Worm (Caenorhabditis elegans): ENCODE data around the gene F54F7.6.

The F54F7.6 gene

ce11 chrX:11906626-11907025 lies 41.4 kb downstream of the F54F7.6 start:
- no peak for TF ChIP-seq fkh-2 (tag; optimal IDR thresholded peaks at IDR 0.05)
- no peak for TF ChIP-seq nhr-28 (tag; optimal IDR thresholded peaks at IDR 0.05)
- TF ChIP-seq nhr-11 (tag; optimal IDR thresholded peaks at IDR 0.05), result no peak
- no peak for TF ChIP-seq ceh-82 (tag; optimal IDR thresholded peaks at IDR 0.05)
- TF ChIP-seq egl-5 (tag; optimal IDR thresholded peaks at IDR 0.05), result no peak
- no peak for TF ChIP-seq ztf-11 (tag; optimal IDR thresholded peaks at IDR 0.05)
- no peak for TF ChIP-seq nhr-237 (tag; optimal IDR thresholded peaks at IDR 0.05)
- no peak for TF ChIP-seq mml-1 (tag; optimal IDR thresholded peaks at IDR 0.05)
- no peak for TF ChIP-seq nhr-76 (tag; optimal IDR thresholded peaks at IDR 0.05)
- no peak for TF ChIP-seq nhr-12 (tag; optimal IDR thresholded peaks at IDR 0.05)
- no peak for TF ChIP-seq unc-62 (GFP tag; optimal IDR thresholded peaks at IDR 0.05)
- no peak for TF ChIP-seq elt-1 (tag; optimal IDR thresholded peaks at IDR 0.05)
- no peak for TF ChIP-seq ztf-4 (tag; optimal IDR thresholded peaks at IDR 0.05)
- no peak for TF ChIP-seq elt-3 (tag; optimal IDR thresholded peaks at IDR 0.05)

DNA sequence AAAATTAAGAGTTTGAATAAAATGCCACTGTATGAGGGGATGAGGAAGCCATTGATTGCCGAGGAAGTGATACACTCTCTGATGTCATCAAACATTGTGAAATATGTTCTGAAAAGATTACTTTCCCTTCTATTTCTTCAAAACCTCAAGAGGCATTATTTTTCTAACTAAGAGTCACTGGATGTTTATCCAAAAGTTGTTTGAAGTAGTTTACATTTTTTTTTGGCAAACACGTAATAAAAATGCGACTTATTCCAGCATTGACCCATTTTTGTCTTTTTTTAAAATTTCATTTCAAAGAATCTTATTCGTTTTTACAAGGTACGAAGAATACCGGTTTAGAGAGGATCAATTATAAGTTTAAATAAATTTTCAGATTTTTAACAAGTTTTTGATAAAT lies 42.1 kb downstream of the F54F7.6 start, which contains the start of gene Y62H9A.11:
Gene Y62H9A.11 (minus strand): TSS at position 101 of the 400 bp plus-strand sequence.
- TF ChIP-seq hmg-11 (tag; optimal IDR thresholded peaks at IDR 0.05), result no peak
- TF ChIP-seq egl-27 (tag; optimal IDR thresholded peaks at IDR 0.05), result no peak

DNA sequence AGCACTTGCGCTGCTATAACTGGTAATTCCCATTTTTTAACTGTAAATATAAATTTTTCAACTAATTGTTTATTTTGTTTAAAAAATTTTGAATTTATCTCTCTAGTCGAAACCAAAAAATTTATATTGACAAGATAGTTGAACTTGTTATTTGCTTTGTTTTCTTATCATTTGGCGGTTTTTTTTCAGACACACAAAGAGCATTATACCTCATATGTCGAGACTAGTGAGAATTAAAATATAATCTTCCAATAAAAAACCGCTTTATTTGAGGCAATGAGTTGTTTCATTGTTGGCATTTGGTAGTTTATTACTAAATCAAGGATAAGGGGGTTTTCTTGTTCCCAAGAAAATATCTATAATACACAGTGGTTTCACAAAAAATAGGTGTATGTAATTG lies 43.0 kb downstream of the F54F7.6 start:
- no peak for TF ChIP-seq jun-1 (tag; optimal IDR thresholded peaks at IDR 0.05)
- no peak for TF ChIP-seq ceh-9 (tag; optimal IDR thresholded peaks at IDR 0.05)
- TF ChIP-seq unc-62 (GFP tag; optimal IDR thresholded peaks at IDR 0.05), result no peak
- no peak for TF ChIP-seq lin-39 (tag; optimal IDR thresholded peaks at IDR 0.05)
- TF ChIP-seq nhr-11 (tag; optimal IDR thresholded peaks at IDR 0.05), result no peak
- peak; percentile 41 for TF ChIP-seq pha-4 (tag; optimal IDR thresholded peaks at IDR 0.05)
- no peak for TF ChIP-seq ama-1 (optimal IDR thresholded peaks at IDR 0.05)
- TF ChIP-seq nhr-77 (tag; optimal IDR thresholded peaks at IDR 0.05), result no peak
- TF ChIP-seq ceh-16 (tag; optimal IDR thresholded peaks at IDR 0.05), result no peak
- TF ChIP-seq elt-2 (tag; optimal IDR thresholded peaks at IDR 0.05), result peak; percentile 56

DNA sequence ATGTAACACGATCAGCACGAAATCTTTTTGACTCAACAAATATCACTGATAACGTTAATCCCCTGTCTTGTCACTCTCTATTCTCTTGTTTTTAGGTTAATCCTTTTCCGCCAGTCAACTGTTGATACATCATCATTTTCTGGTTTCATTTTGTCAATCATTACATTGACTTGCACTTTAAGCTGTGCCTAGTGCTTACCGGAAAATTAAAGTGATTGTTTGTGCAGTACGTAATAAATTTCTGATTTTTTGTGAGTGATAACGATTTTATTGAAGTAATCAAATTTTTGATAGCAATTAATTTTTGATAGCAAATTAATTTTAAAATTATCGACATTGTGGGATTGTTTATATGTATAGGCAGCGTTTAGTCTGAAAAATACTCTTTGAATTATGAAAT lies 44.0 kb downstream of the F54F7.6 start:
- TF ChIP-seq nhr-25 (tag; optimal IDR thresholded peaks at IDR 0.05) (no peak), lsy-12 (tag; optimal IDR thresholded peaks at IDR 0.05) (no peak), aly-2 (tag; optimal IDR thresholded peaks at IDR 0.05) (no peak), ama-1 (optimal IDR thresholded peaks at IDR 0.05) (no peak), hmg-11 (tag; optimal IDR thresholded peaks at IDR 0.05) (no peak), lin-15B (tag; optimal IDR thresholded peaks at IDR 0.05) (no peak), ZK546.5 (tag; optimal IDR thresholded peaks at IDR 0.05) (no peak), ceh-28 (tag; optimal IDR thresholded peaks at IDR 0.05) (no peak), skn-1 (tag; optimal IDR thresholded peaks at IDR 0.05) (peak; percentile 7), egl-5 (tag; optimal IDR thresholded peaks at IDR 0.05) (no peak), nhr-12 (tag; optimal IDR thresholded peaks at IDR 0.05) (no peak), nhr-77 (tag; optimal IDR thresholded peaks at IDR 0.05) (no peak), nhr-43 (tag; optimal IDR thresholded peaks at IDR 0.05; ENCODE audit: poor library complexity, severe bottlenecking) (no peak), ztf-11 (tag; optimal IDR thresholded peaks at IDR 0.05) (no peak), unc-62 (GFP tag; optimal IDR thresholded peaks at IDR 0.05) (no peak), elt-2 (tag; optimal IDR thresholded peaks at IDR 0.05) (peak; percentile 89), snpc-4 (tag; optimal IDR thresholded peaks at IDR 0.05) (no peak), mdl-1 (tag; optimal IDR thresholded peaks at IDR 0.05) (no peak), nhr-76 (tag; optimal IDR thresholded peaks at IDR 0.05) (no peak), ceh-16 (tag; optimal IDR thresholded peaks at IDR 0.05) (no peak), pha-4 (tag; optimal IDR thresholded peaks at IDR 0.05) (peak; percentile 37), pqm-1 (tag; optimal IDR thresholded peaks at IDR 0.05) (peak; percentile 80), nhr-67 (tag; optimal IDR thresholded peaks at IDR 0.05) (no peak), fkh-2 (tag; optimal IDR thresholded peaks at IDR 0.05) (no peak)

DNA sequence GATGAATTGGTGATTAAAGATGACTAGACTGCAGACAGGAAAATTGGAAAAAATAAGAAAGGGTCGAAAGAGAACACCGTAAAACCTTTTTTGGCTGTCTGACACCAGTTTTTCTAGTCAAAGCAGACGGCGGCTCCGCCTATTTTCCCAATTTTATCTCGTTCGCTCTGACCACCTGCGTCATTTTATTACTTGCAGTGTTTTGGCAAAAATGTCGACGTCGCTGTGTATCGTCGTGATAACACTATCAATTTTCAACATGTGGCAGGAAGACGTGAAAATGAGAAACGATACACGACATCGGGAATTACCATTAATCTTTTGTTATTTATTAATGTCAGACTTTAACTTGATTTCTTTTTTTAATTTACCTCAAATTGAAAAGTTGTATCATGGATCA lies 44.9 kb downstream of the F54F7.6 start, which contains the start of gene Y62H9A.15:
Gene Y62H9A.15 (minus strand): TSS at position 100 of the 400 bp plus-strand sequence.
- TF ChIP-seq fos-1 (tag; optimal IDR thresholded peaks at IDR 0.05) (no peak), nhr-25 (tag; optimal IDR thresholded peaks at IDR 0.05) (no peak), elt-2 (tag; optimal IDR thresholded peaks at IDR 0.05) (peak; percentile 73), unc-39 (tag; optimal IDR thresholded peaks at IDR 0.05) (no peak), lin-15B (tag; optimal IDR thresholded peaks at IDR 0.05) (no peak)
